Fruit fly (Drosophila melanogaster): Measurements from ENCODE around the gene opm.

opm gene

DNA sequence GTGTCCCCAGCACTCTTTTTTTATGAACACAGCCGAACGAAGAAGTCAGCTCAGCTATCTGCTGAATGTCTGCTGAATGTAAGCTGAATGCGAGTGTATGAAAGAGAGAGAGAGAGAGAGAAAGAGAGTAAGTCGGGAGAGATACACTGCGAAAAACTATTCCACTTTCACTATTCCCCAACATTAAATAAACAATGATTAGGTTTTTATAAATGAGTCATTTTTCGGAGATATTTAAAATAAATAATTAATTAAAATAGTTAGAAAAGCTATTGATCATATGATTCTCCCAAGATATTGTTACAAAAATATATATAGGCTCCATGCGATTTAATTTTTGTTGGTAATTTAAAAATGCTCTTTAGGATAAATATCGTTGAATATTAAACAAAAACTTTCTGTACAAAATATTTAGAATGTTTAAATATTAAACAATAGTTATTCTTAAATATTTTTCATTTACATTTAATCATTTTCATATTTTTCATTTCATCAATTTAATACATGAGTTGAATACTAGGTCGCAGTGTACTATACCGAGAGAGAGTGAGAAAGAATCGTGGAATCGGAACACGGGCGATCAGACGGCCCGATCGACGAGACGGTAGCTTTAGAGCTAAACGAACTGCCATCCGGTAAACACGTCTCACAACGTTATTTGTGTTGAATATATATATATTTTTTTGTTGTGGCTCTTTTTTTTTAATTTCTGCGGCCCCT is 42.2 kb downstream of the opm start, which contains the start of gene be (continued):
- no peak for TF ChIP-seq MTF-1 (GFP tag; optimal IDR thresholded peaks at IDR 0.05; ENCODE audit: borderline replicate concordance)
- TF ChIP-seq grn (GFP tag; optimal IDR thresholded peaks at IDR 0.05) = no peak
- TF ChIP-seq ab (GFP tag; optimal IDR thresholded peaks at IDR 0.05) = no peak
- TF ChIP-seq CG4707 (GFP tag; optimal IDR thresholded peaks at IDR 0.05) = peak; percentile 3
- no peak for TF ChIP-seq br (optimal IDR thresholded peaks at IDR 0.05)
- TF ChIP-seq fd102C (GFP tag; optimal IDR thresholded peaks at IDR 0.05) = no peak
- TF ChIP-seq schlank (tag; optimal IDR thresholded peaks at IDR 0.05) = no peak
- TF ChIP-seq dpn (GFP tag; optimal IDR thresholded peaks at IDR 0.05) = peak in 1 of 2 experiments; percentile 29
- TF ChIP-seq crc (GFP tag; optimal IDR thresholded peaks at IDR 0.05) = no peak
- TF ChIP-seq kah (GFP tag; optimal IDR thresholded peaks at IDR 0.05) = peak; percentile 42
- TF ChIP-seq ase (GFP tag; IDR thresholded peaks at IDR 0.05) = 0 out of 3 replicates have a peak, but pooled peaks have one; percentile 4
- peak; percentile 47 for TF ChIP-seq esg (GFP tag; conservative IDR thresholded peaks at IDR 0.05)
- TF ChIP-seq Chrac-16 (GFP tag; optimal IDR thresholded peaks at IDR 0.05) = peak; percentile 41
- TF ChIP-seq zfh1 (GFP tag; IDR thresholded peaks at IDR 0.05) = peak; percentile 6; the same call in 1 of the 3 replicates
- TF ChIP-seq sim (GFP tag; IDR thresholded peaks at IDR 0.05) = 0 out of 2 replicates have a peak, but pooled peaks have one; percentile 21
- TF ChIP-seq dmrt11E (tag; optimal IDR thresholded peaks at IDR 0.05) = peak; percentile 84
- TF ChIP-seq E2f1 (GFP tag; IDR thresholded peaks at IDR 0.05) = 0 out of 2 replicates have a peak, but pooled peaks have one; percentile 15
- no peak for TF ChIP-seq HLH54F (GFP tag; optimal IDR thresholded peaks at IDR 0.05)
- peak; percentile 49 for TF ChIP-seq CG31224 (GFP tag; IDR thresholded peaks at IDR 0.05)
- no peak for TF ChIP-seq CG4820 (GFP tag; optimal IDR thresholded peaks at IDR 0.05)
- no peak for TF ChIP-seq CG5953 (GFP tag; IDR thresholded peaks at IDR 0.05)
- TF ChIP-seq CG6689 (GFP tag; IDR thresholded peaks at IDR 0.05) = peak; percentile 74
- TF ChIP-seq Atf3 (GFP tag; optimal IDR thresholded peaks at IDR 0.05) = no peak
- TF ChIP-seq Dip3 (GFP tag; optimal IDR thresholded peaks at IDR 0.05) = no peak
- TF ChIP-seq CG9437 (GFP tag; optimal IDR thresholded peaks at IDR 0.05) = peak; percentile 85
- peak; percentile 16 for TF ChIP-seq tio (GFP tag; optimal IDR thresholded peaks at IDR 0.05)
- TF ChIP-seq Max (GFP tag; optimal IDR thresholded peaks at IDR 0.05) = no peak
- TF ChIP-seq CG34376 (GFP tag; optimal IDR thresholded peaks at IDR 0.05) = no peak
- TF ChIP-seq Ets65A (GFP tag) = no peak
- TF ChIP-seq nau (GFP tag; optimal IDR thresholded peaks at IDR 0.05) = no peak
- 0 out of 3 replicates have a peak, but pooled peaks have one; percentile 53 for TF ChIP-seq Dbx (GFP tag; IDR thresholded peaks at IDR 0.05)
- TF ChIP-seq Dll (GFP tag; IDR thresholded peaks at IDR 0.05; ENCODE audit: partially characterized antibody) = no peak
- TF ChIP-seq E2f2 (GFP tag; IDR thresholded peaks at IDR 0.05) = peak; percentile 43; the same call in 1 of the 2 replicates
- TF ChIP-seq lbe (GFP tag; optimal IDR thresholded peaks at IDR 0.05) = no peak
- TF ChIP-seq ham (GFP tag; IDR thresholded peaks at IDR 0.05) = no peak
- TF ChIP-seq pfk (GFP tag; optimal IDR thresholded peaks at IDR 0.05) = peak; percentile 87
- no peak for TF ChIP-seq psq (GFP tag; optimal IDR thresholded peaks at IDR 0.05)
- no peak for TF ChIP-seq tll (GFP tag; optimal IDR thresholded peaks at IDR 0.05)
- TF ChIP-seq h (optimal IDR thresholded peaks at IDR 0.05) = no peak
- TF ChIP-seq CG7987 (GFP tag; optimal IDR thresholded peaks at IDR 0.05) = no peak
- peak; percentile 83 for TF ChIP-seq dysf (GFP tag; IDR thresholded peaks at IDR 0.05)
- no peak for TF ChIP-seq CG3163 (GFP tag; optimal IDR thresholded peaks at IDR 0.05)
- TF ChIP-seq CG6765 (GFP tag; optimal IDR thresholded peaks at IDR 0.05) = peak; percentile 26
- no peak for TF ChIP-seq mam (GFP tag; optimal IDR thresholded peaks at IDR 0.05)
- no peak for TF ChIP-seq pum (GFP tag; optimal IDR thresholded peaks at IDR 0.05)
- no peak for TF ChIP-seq C15 (GFP tag; IDR thresholded peaks at IDR 0.05)
- peak; percentile 59 for TF ChIP-seq Dek (tag; optimal IDR thresholded peaks at IDR 0.05)
- no peak for TF ChIP-seq Hsf (GFP tag; optimal IDR thresholded peaks at IDR 0.05)
- TF ChIP-seq Ptx1 (GFP tag; IDR thresholded peaks at IDR 0.05) = peak; percentile 71
- TF ChIP-seq CG14965 (GFP tag; optimal IDR thresholded peaks at IDR 0.05; ENCODE audit: borderline replicate concordance) = no peak
- TF ChIP-seq hbn (GFP tag; IDR thresholded peaks at IDR 0.05; ENCODE audit: partially characterized antibody) = no peak
